Worm (Caenorhabditis elegans) whole organism, L2 larva: Measurements from ENCODE around the gene F38A5.2.
A peak's percentile ranks its signal among the peaks of the same experiment; 100 is the strongest.

Experiments
- C34F6.9 ChIP-seq: fragments of 150-350 bp; optimal IDR thresholded peaks from 2 replicates; lab custom pipeline; 2014; ENCODE audit warnings: missing biosample characterization, missing genetic modification characterization
- F13H6.1 ChIP-seq: sonication (generic microtip); optimal IDR thresholded peaks from 2 replicates; lab custom pipeline; 2016; ENCODE audit warnings: missing genetic modification characterization, missing compliant biosample characterization
- R02D3.7 ChIP-seq: fragments of 150-350 bp; optimal IDR thresholded peaks from 2 replicates; lab custom pipeline; 2014; ENCODE audit warnings: missing biosample characterization, missing genetic modification characterization
- Y55F3AM.14 ChIP-seq: fragments of 200-800 bp; sonication (Bioruptor generic); optimal IDR thresholded peaks from 2 replicates; lab custom pipeline; 2018; ENCODE audit warnings: mild to moderate bottlenecking, missing genetic modification characterization, missing compliant biosample characterization
- ZK546.5 ChIP-seq: sonication (generic microtip); optimal IDR thresholded peaks from 2 replicates; lab custom pipeline; 2017; ENCODE audit warnings: missing biosample characterization, missing genetic modification characterization
- alr-1 ChIP-seq: fragments of 150-350 bp; optimal IDR thresholded peaks from 2 replicates; lab custom pipeline; 2014; ENCODE audit warnings: missing biosample characterization, missing genetic modification characterization
- aly-2 ChIP-seq: fragments of 150-350 bp; optimal IDR thresholded peaks from 2 replicates; lab custom pipeline; 2014; ENCODE audit warnings: missing biosample characterization, missing genetic modification characterization
- ama-1 ChIP-seq: fragments of 150-350 bp; optimal IDR thresholded peaks from 2 replicates; lab custom pipeline; 2018; ENCODE audit warnings: inconsistent platforms
- blmp-1 ChIP-seq: sonication (generic microtip); optimal IDR thresholded peaks from 2 replicates; lab custom pipeline; 2017; ENCODE audit warnings: missing genetic modification characterization, mild to moderate bottlenecking, missing compliant biosample characterization, antibody characterized with exemption, moderate library complexity; ENCODE audit not compliant: insufficient read depth
- ceh-16 ChIP-seq: fragments of 150-350 bp; optimal IDR thresholded peaks from 2 replicates; lab custom pipeline; 2014; ENCODE audit warnings: missing biosample characterization, missing genetic modification characterization
- ceh-82 ChIP-seq: fragments of 150-350 bp; optimal IDR thresholded peaks from 2 replicates; lab custom pipeline; 2014; ENCODE audit warnings: missing biosample characterization, missing genetic modification characterization
- crh-2 ChIP-seq: sonication (generic microtip); optimal IDR thresholded peaks from 2 replicates; lab custom pipeline; 2017; ENCODE audit warnings: missing biosample characterization, missing genetic modification characterization
- dmd-4 ChIP-seq: sonication (generic microtip); optimal IDR thresholded peaks from 2 replicates; lab custom pipeline; 2017; ENCODE audit warnings: missing biosample characterization, missing genetic modification characterization
- egl-27 ChIP-seq: sonication (generic microtip); optimal IDR thresholded peaks from 3 replicates; lab custom pipeline; 2017; ENCODE audit warnings: missing biosample characterization, missing genetic modification reagents, missing genetic modification characterization
- elt-1 ChIP-seq: fragments of 150-350 bp; optimal IDR thresholded peaks from 2 replicates; lab custom pipeline; 2014; ENCODE audit warnings: missing biosample characterization, missing genetic modification characterization
- elt-3 ChIP-seq: sonication (generic microtip); optimal IDR thresholded peaks from 2 replicates; lab custom pipeline; 2017; ENCODE audit warnings: missing biosample characterization, missing genetic modification characterization
- fos-1 ChIP-seq: fragments of 150-350 bp; optimal IDR thresholded peaks from 2 replicates; lab custom pipeline; 2014; ENCODE audit warnings: missing biosample characterization, missing genetic modification characterization
- gmeb-1 ChIP-seq: fragments of 150-350 bp; optimal IDR thresholded peaks from 2 replicates; lab custom pipeline; 2014; ENCODE audit warnings: missing biosample characterization, missing genetic modification characterization
- lin-11 ChIP-seq: fragments of 150-350 bp; sonication (generic microtip); optimal IDR thresholded peaks from 2 replicates; lab custom pipeline; 2014; ENCODE audit warnings: missing biosample characterization, missing genetic modification characterization, inconsistent platforms, mixed read lengths
- lin-13 ChIP-seq: fragments of 150-350 bp; optimal IDR thresholded peaks from 2 replicates; lab custom pipeline; 2014; ENCODE audit warnings: missing biosample characterization, missing genetic modification reagents, missing genetic modification characterization
- lin-39 ChIP-seq: fragments of 150-350 bp; optimal IDR thresholded peaks from 2 replicates; lab custom pipeline; 2014; ENCODE audit warnings: missing biosample characterization, missing genetic modification reagents, missing genetic modification characterization
- lsy-2 ChIP-seq, 2 experiments: fragments of 150-350 bp in 1 of 2; sonication (generic microtip) in 1 of 2; optimal IDR thresholded peaks; 2 replicates each; lab custom pipeline; 2014 to 2017; ENCODE audit warnings: missing biosample characterization in 2 of 2, missing genetic modification characterization in 2 of 2
- mab-5 ChIP-seq: fragments of 150-350 bp; optimal IDR thresholded peaks from 2 replicates; lab custom pipeline; 2014; ENCODE audit warnings: missing biosample characterization, missing genetic modification characterization
- mbf-1 ChIP-seq: sonication (generic microtip); optimal IDR thresholded peaks from 2 replicates; lab custom pipeline; 2017; ENCODE audit warnings: missing biosample characterization, missing genetic modification characterization
- mdl-1 ChIP-seq, 2 experiments: fragments of 150-350 bp in 1 of 2; sonication (generic microtip) in 1 of 2; optimal IDR thresholded peaks; 2 replicates each; lab custom pipeline; 2017; ENCODE audit warnings: missing biosample characterization in 2 of 2, missing genetic modification characterization in 2 of 2
- nhr-10 ChIP-seq: sonication (generic microtip); optimal IDR thresholded peaks from 2 replicates; lab custom pipeline; 2017; ENCODE audit warnings: missing biosample characterization, missing genetic modification characterization
- nhr-11 ChIP-seq: fragments of 150-350 bp; optimal IDR thresholded peaks from 2 replicates; lab custom pipeline; 2014; ENCODE audit warnings: missing biosample characterization, missing genetic modification characterization
- nhr-12 ChIP-seq: fragments of 150-350 bp; optimal IDR thresholded peaks from 2 replicates; lab custom pipeline; 2014; ENCODE audit warnings: missing biosample characterization, missing genetic modification characterization
- nhr-129 ChIP-seq: fragments of 150-350 bp; optimal IDR thresholded peaks from 2 replicates; lab custom pipeline; 2014; ENCODE audit warnings: missing biosample characterization, missing genetic modification characterization
- nhr-21 ChIP-seq: fragments of 150-350 bp; optimal IDR thresholded peaks from 2 replicates; lab custom pipeline; 2014; ENCODE audit warnings: missing biosample characterization, missing genetic modification characterization
- nhr-23 ChIP-seq: fragments of 150-350 bp; optimal IDR thresholded peaks from 2 replicates; lab custom pipeline; 2014; ENCODE audit warnings: missing biosample characterization, missing genetic modification reagents, missing genetic modification characterization
- nhr-237 ChIP-seq: fragments of 150-350 bp; optimal IDR thresholded peaks from 2 replicates; lab custom pipeline; 2014; ENCODE audit warnings: missing biosample characterization, missing genetic modification characterization
- nhr-25 ChIP-seq: fragments of 150-350 bp; sonication (generic microtip); optimal IDR thresholded peaks from 3 replicates; lab custom pipeline; 2014; ENCODE audit warnings: missing biosample characterization, missing genetic modification characterization
- nhr-6 ChIP-seq: fragments of 150-350 bp; optimal IDR thresholded peaks from 2 replicates; lab custom pipeline; 2014; ENCODE audit warnings: missing biosample characterization, missing genetic modification characterization
- nhr-77 ChIP-seq: fragments of 150-350 bp; optimal IDR thresholded peaks from 2 replicates; lab custom pipeline; 2014; ENCODE audit warnings: missing biosample characterization, missing genetic modification characterization
- peb-1 ChIP-seq: fragments of 150-350 bp; optimal IDR thresholded peaks from 2 replicates; lab custom pipeline; 2014; ENCODE audit warnings: missing biosample characterization, missing genetic modification characterization
- sem-4 ChIP-seq: fragments of 150-350 bp; optimal IDR thresholded peaks from 2 replicates; lab custom pipeline; 2014; ENCODE audit warnings: missing biosample characterization, missing genetic modification reagents, missing genetic modification characterization
- skn-1 ChIP-seq: sonication (generic microtip); optimal IDR thresholded peaks from 2 replicates; lab custom pipeline; 2017; ENCODE audit warnings: missing biosample characterization, missing genetic modification characterization
- sma-3 ChIP-seq: sonication (generic microtip); optimal IDR thresholded peaks from 2 replicates; lab custom pipeline; 2016; ENCODE audit warnings: missing genetic modification reagents, missing genetic modification characterization, missing compliant biosample characterization
- sma-9 ChIP-seq, 2 experiments: fragments of 150-350 bp in 1 of 2; sonication (generic microtip) in 1 of 2; optimal IDR thresholded peaks; 2 replicates each; lab custom pipeline; 2014 to 2016; ENCODE audit warnings: missing genetic modification characterization in 2 of 2, mild to moderate bottlenecking in 1 of 2, missing biosample characterization in 1 of 2, missing compliant biosample characterization in 1 of 2, missing genetic modification reagents in 1 of 2, moderate library complexity in 1 of 2
- snpc-4 ChIP-seq: fragments of 150-350 bp; optimal IDR thresholded peaks from 2 replicates; lab custom pipeline; 2014; ENCODE audit warnings: missing biosample characterization, missing genetic modification characterization
- unc-39 ChIP-seq: fragments of 150-350 bp; optimal IDR thresholded peaks from 2 replicates; lab custom pipeline; 2014; ENCODE audit warnings: missing biosample characterization, missing genetic modification characterization
- unc-55 ChIP-seq: fragments of 150-350 bp; sonication (generic microtip); optimal IDR thresholded peaks from 3 replicates; lab custom pipeline; 2014; ENCODE audit warnings: missing biosample characterization, missing genetic modification reagents, missing genetic modification characterization
- unc-62 ChIP-seq: fragments of 150-350 bp; optimal IDR thresholded peaks from 2 replicates; lab custom pipeline; 2014; ENCODE audit warnings: missing biosample characterization, missing genetic modification reagents, missing genetic modification characterization
- zag-1 ChIP-seq: fragments of 150-350 bp; optimal IDR thresholded peaks from 2 replicates; lab custom pipeline; 2014; ENCODE audit warnings: missing biosample characterization, missing genetic modification characterization
- ztf-1 ChIP-seq: fragments of 200-800 bp; sonication (Bioruptor generic); conservative IDR thresholded peaks from 2 replicates; pipeline ENCODE4 v1.3.6; 2022; ENCODE audit warnings: missing genetic modification characterization, missing compliant biosample characterization
- ztf-11 ChIP-seq: sonication (generic microtip); optimal IDR thresholded peaks from 2 replicates; lab custom pipeline; 2017; ENCODE audit warnings: missing biosample characterization, missing genetic modification characterization
- ztf-4 ChIP-seq: fragments of 150-350 bp; optimal IDR thresholded peaks from 2 replicates; lab custom pipeline; 2014; ENCODE audit warnings: missing biosample characterization, missing genetic modification characterization

F38A5.2 gene

DNA sequence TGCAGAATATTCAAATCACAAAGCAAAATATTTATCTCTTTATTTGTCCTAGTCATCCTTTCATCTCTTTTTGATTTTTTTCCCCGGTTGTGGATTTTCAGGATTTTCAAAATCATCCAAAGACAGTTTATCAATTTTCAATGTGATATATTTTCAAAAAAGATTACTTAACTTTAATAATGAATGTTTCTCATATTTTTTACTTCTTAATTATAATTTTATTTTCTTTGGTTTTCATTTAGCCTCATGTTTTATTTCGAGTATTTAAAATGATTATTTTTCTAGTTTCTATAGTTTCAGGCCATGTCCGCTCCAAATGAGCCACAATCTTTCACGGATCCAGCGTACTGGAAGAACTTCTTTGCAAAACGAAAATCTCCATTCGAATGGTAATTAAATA lies 49.6 kb upstream of the F38A5.2 start, which contains the start of gene metl-13:
Gene metl-13 (plus strand): TSS at position 301 of the 400 bp plus-strand sequence.
- no peak for TF ChIP-seq unc-39 (tag; lab: Kevin White, UChicago)
- no peak for TF ChIP-seq mbf-1
- TF ChIP-seq skn-1, result no peak
- no peak for TF ChIP-seq R02D3.7
- TF ChIP-seq sem-4, result no peak
- no peak for TF ChIP-seq nhr-77 (tag; lab: Kevin White, UChicago)
- no peak for TF ChIP-seq ama-1

DNA sequence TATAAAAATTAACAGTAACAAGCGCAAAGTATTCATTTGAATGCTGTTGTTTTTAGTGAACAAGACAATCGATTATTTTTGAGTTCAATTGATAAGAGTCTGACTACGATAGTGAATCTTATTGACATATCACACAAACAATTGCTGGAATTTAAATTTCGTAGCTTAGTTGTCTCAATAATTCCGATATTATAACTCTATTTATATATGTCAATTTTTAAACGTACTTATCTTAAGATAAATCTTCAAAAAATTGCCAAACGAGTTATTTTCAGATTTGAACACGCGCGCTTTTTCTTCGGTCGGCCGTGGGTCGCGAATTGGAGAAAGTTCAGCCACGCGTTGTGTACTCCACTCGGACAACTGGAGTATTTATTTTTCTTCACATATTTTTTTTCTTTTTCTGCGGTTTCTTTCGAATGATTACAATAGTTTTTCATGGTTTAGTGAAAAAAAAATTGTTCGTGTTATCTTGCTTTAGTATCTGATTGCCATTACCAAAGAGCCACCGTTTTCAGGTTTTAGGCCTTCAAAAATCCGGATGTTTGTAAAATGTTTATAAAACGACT lies 46.6 kb upstream of the F38A5.2 start, which contains the start of the genes cest-5.1 and C01B10.9:
Gene cest-5.1 (minus strand): TSS at position 51 of the 569 bp plus-strand sequence.
Gene C01B10.9 (plus strand): TSS at position 519 of the 569 bp plus-strand sequence.
- TF ChIP-seq snpc-4 (tag; lab: Kevin White, UChicago), result no peak
- TF ChIP-seq unc-55 (GFP tag; lab: Kevin White, UChicago), result peak; percentile 85
- no peak for TF ChIP-seq ZK546.5
- TF ChIP-seq sem-4, result no peak
- TF ChIP-seq mbf-1, result no peak
- TF ChIP-seq crh-2, result peak; percentile 61
- peak; percentile 33 for TF ChIP-seq lin-11 (tag; lab: Kevin White, UChicago)
- no peak for TF ChIP-seq nhr-237 (tag; lab: Kevin White, UChicago)
- no peak for TF ChIP-seq peb-1 (tag; lab: Kevin White, UChicago)
- TF ChIP-seq skn-1, result no peak
- TF ChIP-seq F13H6.1 (tag; lab: Kevin White, UChicago), result peak; percentile 74
- peak; percentile 82 for TF ChIP-seq sma-9 (GFP tag; optimal IDR thresholded peaks at IDR 0.05; lab: Kevin White, UChicago)
- no peak for TF ChIP-seq sma-9 (tag; optimal IDR thresholded peaks at IDR 0.05; lab: Kevin White, UChicago)
- no peak for TF ChIP-seq elt-1 (tag; lab: Kevin White, UChicago)
- no peak for TF ChIP-seq nhr-25 (tag; lab: Kevin White, UChicago)
- peak; percentile 69 for TF ChIP-seq lin-13 (GFP tag; lab: Kevin White, UChicago)
- no peak for TF ChIP-seq nhr-10 (tag; lab: Kevin White, UChicago)
- no peak for TF ChIP-seq dmd-4 (tag; lab: Kevin White, UChicago)
- TF ChIP-seq C34F6.9, result peak; percentile 63
- peak; percentile 80 for TF ChIP-seq sma-3 (GFP tag; lab: Kevin White, UChicago)
- no peak for TF ChIP-seq ztf-1 (GFP tag; lab: Robert Waterston, UW)
- no peak for TF ChIP-seq Y55F3AM.14
- TF ChIP-seq egl-27 (tag; lab: Kevin White, UChicago), result no peak
- TF ChIP-seq nhr-23 (tag; lab: Kevin White, UChicago), result no peak
- TF ChIP-seq nhr-77 (tag; lab: Kevin White, UChicago), result no peak
- TF ChIP-seq ama-1, result no peak
- TF ChIP-seq lin-39 (tag; lab: Kevin White, UChicago), result no peak
- TF ChIP-seq alr-1 (tag; lab: Kevin White, UChicago), result no peak
- TF ChIP-seq R02D3.7, result peak; percentile 11
- TF ChIP-seq gmeb-1 (tag; lab: Kevin White, UChicago), result peak; percentile 94
- TF ChIP-seq zag-1 (tag; lab: Kevin White, UChicago), result no peak
- TF ChIP-seq lsy-2 (tag; optimal IDR thresholded peaks at IDR 0.05; lab: Kevin White, UChicago), result peak; percentile 59 to 81
- TF ChIP-seq unc-39 (tag; lab: Kevin White, UChicago), result no peak
- no peak for TF ChIP-seq ztf-11
- TF ChIP-seq nhr-11 (tag; lab: Kevin White, UChicago), result no peak
- no peak for TF ChIP-seq mdl-1 (tag; optimal IDR thresholded peaks at IDR 0.05; lab: Kevin White, UChicago)
- TF ChIP-seq nhr-21 (tag; lab: Kevin White, UChicago), result peak; percentile 32
- no peak for TF ChIP-seq unc-62
- no peak for TF ChIP-seq nhr-12 (tag; lab: Kevin White, UChicago)
- peak; percentile 6 for TF ChIP-seq fos-1 (tag; lab: Kevin White, UChicago)
- TF ChIP-seq elt-3 (tag; lab: Kevin White, UChicago), result no peak
- TF ChIP-seq nhr-6 (tag; lab: Kevin White, UChicago), result no peak
- no peak for TF ChIP-seq ceh-82 (tag; lab: Kevin White, UChicago)
- no peak for TF ChIP-seq ztf-4 (tag; lab: Kevin White, UChicago)
- no peak for TF ChIP-seq ceh-16 (tag; lab: Kevin White, UChicago)
- TF ChIP-seq blmp-1 (tag; lab: Kevin White, UChicago), result no peak
- no peak for TF ChIP-seq nhr-129 (tag; lab: Kevin White, UChicago)
- no peak for TF ChIP-seq aly-2 (tag; lab: Kevin White, UChicago)
- peak; percentile 27 for TF ChIP-seq mab-5 (tag; lab: Kevin White, UChicago)
